Worm (Caenorhabditis elegans) whole organism, late embryonic: Measurements from ENCODE around the gene F26D2.14.

Experiments used
- F13H6.1 ChIP-seq: sonication (generic microtip); optimal IDR thresholded peaks from 2 replicates; lab custom pipeline; 2016; ENCODE audit warnings: missing genetic modification characterization, missing compliant biosample characterization
- T23F11.4 ChIP-seq: fragments of 200-800 bp; sonication (Bioruptor generic); optimal IDR thresholded peaks from 2 replicates; lab custom pipeline; 2018; ENCODE audit warnings: mild to moderate bottlenecking, missing genetic modification characterization, missing compliant biosample characterization
- Y22D7AL.16 ChIP-seq: sonication (generic microtip); optimal IDR thresholded peaks from 2 replicates; lab custom pipeline; 2016; ENCODE audit warnings: missing genetic modification characterization, missing compliant biosample characterization
- ama-1 ChIP-seq: fragments of 150-350 bp; optimal IDR thresholded peaks from 2 replicates; lab custom pipeline; 2014
- ceh-14 ChIP-seq: sonication (generic microtip); optimal IDR thresholded peaks from 2 replicates; lab custom pipeline; 2016; ENCODE audit warnings: missing genotype, missing genetic modification characterization, missing compliant biosample characterization
- ceh-24 ChIP-seq: sonication (generic microtip); optimal IDR thresholded peaks from 2 replicates; lab custom pipeline; 2016; ENCODE audit warnings: mild to moderate bottlenecking, missing genetic modification characterization, missing compliant biosample characterization
- ceh-45 ChIP-seq: fragments of 200-800 bp; sonication (Bioruptor generic); IDR thresholded peaks from 2 replicates; pipeline ENCODE4 v1.3.6; 2022; ENCODE audit warnings: missing genetic modification reagents, missing genetic modification characterization, missing compliant biosample characterization
- ceh-6 ChIP-seq: fragments of 200-800 bp; sonication (Bioruptor generic); optimal IDR thresholded peaks from 2 replicates; lab custom pipeline; 2018; ENCODE audit warnings: mild to moderate bottlenecking, missing genetic modification characterization, missing compliant biosample characterization
- che-1 ChIP-seq: sonication (generic microtip); optimal IDR thresholded peaks from 2 replicates; lab custom pipeline; 2016; ENCODE audit warnings: mild to moderate bottlenecking, missing genetic modification characterization, missing compliant biosample characterization
- dmd-4 ChIP-seq: sonication (generic microtip); optimal IDR thresholded peaks from 2 replicates; lab custom pipeline; 2016; ENCODE audit warnings: borderline replicate concordance, missing genetic modification characterization, missing compliant biosample characterization
- dve-1 ChIP-seq: sonication (generic microtip); optimal IDR thresholded peaks from 2 replicates; lab custom pipeline; 2017; ENCODE audit warnings: antibody characterized with exemption, mild to moderate bottlenecking, missing genetic modification characterization, missing compliant biosample characterization
- elt-2 ChIP-seq: sonication (generic microtip); optimal IDR thresholded peaks from 2 replicates; lab custom pipeline; 2016; ENCODE audit warnings: missing genetic modification reagents, missing genetic modification characterization, missing compliant biosample characterization
- elt-4 ChIP-seq: sonication (generic microtip); optimal IDR thresholded peaks from 2 replicates; lab custom pipeline; 2016; ENCODE audit warnings: missing genetic modification characterization, missing compliant biosample characterization
- eyg-1 ChIP-seq: sonication (generic microtip); optimal IDR thresholded peaks from 2 replicates; lab custom pipeline; 2016; ENCODE audit warnings: missing genotype, missing genetic modification characterization, missing compliant biosample characterization
- fax-1 ChIP-seq: sonication (generic microtip); optimal IDR thresholded peaks from 2 replicates; lab custom pipeline; 2016; ENCODE audit warnings: missing genotype, missing genetic modification characterization, missing compliant biosample characterization
- fkh-10 ChIP-seq: fragments of 150-350 bp; optimal IDR thresholded peaks from 2 replicates; lab custom pipeline; 2014; ENCODE audit warnings: missing biosample characterization, missing genetic modification reagents, missing genetic modification characterization
- hlh-15 ChIP-seq: sonication (generic microtip); optimal IDR thresholded peaks from 2 replicates; lab custom pipeline; 2016; ENCODE audit warnings: missing genetic modification characterization, missing compliant biosample characterization
- hlh-6 ChIP-seq: sonication (generic microtip); optimal IDR thresholded peaks from 2 replicates; lab custom pipeline; 2016; ENCODE audit warnings: missing genotype, missing genetic modification characterization, missing compliant biosample characterization
- hlh-8 ChIP-seq: sonication (generic microtip); optimal IDR thresholded peaks from 2 replicates; lab custom pipeline; 2016; ENCODE audit warnings: missing genotype, missing genetic modification characterization, missing compliant biosample characterization
- lim-6 ChIP-seq: sonication (generic microtip); optimal IDR thresholded peaks from 2 replicates; lab custom pipeline; 2016; ENCODE audit warnings: missing genetic modification characterization, missing compliant biosample characterization
- lin-11 ChIP-seq: fragments of 200-800 bp; sonication (Bioruptor generic); optimal IDR thresholded peaks from 2 replicates; lab custom pipeline; 2018; ENCODE audit warnings: mild to moderate bottlenecking, missing genetic modification characterization, missing compliant biosample characterization
- madf-2 ChIP-seq: sonication (generic microtip); optimal IDR thresholded peaks from 2 replicates; lab custom pipeline; 2017; ENCODE audit warnings: missing genetic modification characterization, missing compliant biosample characterization
- mec-3 ChIP-seq: sonication (generic microtip); optimal IDR thresholded peaks from 2 replicates; lab custom pipeline; 2016; ENCODE audit warnings: borderline replicate concordance, missing genetic modification characterization, missing compliant biosample characterization
- nhr-11 ChIP-seq: fragments of 150-350 bp; optimal IDR thresholded peaks from 2 replicates; lab custom pipeline; 2014; ENCODE audit warnings: missing biosample characterization, missing genetic modification characterization
- npax-4 ChIP-seq: sonication (generic microtip); optimal IDR thresholded peaks from 2 replicates; lab custom pipeline; 2016; ENCODE audit warnings: missing genetic modification characterization, missing compliant biosample characterization
- odd-2 ChIP-seq: sonication (generic microtip); optimal IDR thresholded peaks from 2 replicates; lab custom pipeline; 2017; ENCODE audit warnings: antibody characterized with exemption, mild to moderate bottlenecking, missing genetic modification characterization, missing compliant biosample characterization
- pag-3 ChIP-seq: sonication (generic microtip); optimal IDR thresholded peaks from 2 replicates; lab custom pipeline; 2016; ENCODE audit warnings: missing compliant biosample characterization, missing genetic modification characterization, borderline replicate concordance
- pax-1 ChIP-seq: fragments of 150-350 bp; optimal IDR thresholded peaks from 2 replicates; lab custom pipeline; 2014; ENCODE audit warnings: missing biosample characterization, missing genetic modification characterization
- pha-2 ChIP-seq: sonication (generic microtip); optimal IDR thresholded peaks from 2 replicates; lab custom pipeline; 2017; ENCODE audit warnings: mild to moderate bottlenecking, missing genetic modification characterization, missing compliant biosample characterization
- pha-4 ChIP-seq: fragments of 150-350 bp; optimal IDR thresholded peaks from 2 replicates; lab custom pipeline; 2018; ENCODE audit warnings: missing biosample characterization, missing genetic modification reagents, missing genetic modification characterization
- pros-1 ChIP-seq: fragments of 150-350 bp; optimal IDR thresholded peaks from 2 replicates; lab custom pipeline; 2014; ENCODE audit warnings: missing biosample characterization, missing genetic modification reagents, missing genetic modification characterization
- ref-2 ChIP-seq: sonication (generic microtip); optimal IDR thresholded peaks from 2 replicates; lab custom pipeline; 2016; ENCODE audit warnings: missing genetic modification characterization, missing compliant biosample characterization
- sdc-2 ChIP-seq: sonication (generic microtip); optimal IDR thresholded peaks from 2 replicates; lab custom pipeline; 2016; ENCODE audit warnings: missing genotype, missing genetic modification characterization, missing compliant biosample characterization
- sox-4 ChIP-seq: sonication (generic microtip); optimal IDR thresholded peaks from 2 replicates; lab custom pipeline; 2017; ENCODE audit warnings: mild to moderate bottlenecking, missing genetic modification characterization, inconsistent platforms, missing compliant biosample characterization
- ttx-3 ChIP-seq: sonication (generic microtip); optimal IDR thresholded peaks from 2 replicates; lab custom pipeline; 2016; ENCODE audit warnings: missing genetic modification reagents, missing genetic modification characterization, missing compliant biosample characterization
- unc-3 ChIP-seq, 2 experiments: fragments of 200-800 bp in 1 of 2; sonication (Bioruptor generic) in 1 of 2; sonication (generic microtip) in 1 of 2; conservative IDR thresholded peaks in 1 of 2; optimal IDR thresholded peaks in 1 of 2; 2 replicates each; pipeline versions ENCODE4 v1.3.6 to Lab custom; 2016 to 2022; ENCODE audit warnings: missing compliant biosample characterization in 2 of 2, missing genetic modification characterization in 2 of 2, missing genetic modification reagents in 1 of 2
- unc-42 ChIP-seq: sonication (generic microtip); optimal IDR thresholded peaks from 2 replicates; lab custom pipeline; 2016; ENCODE audit warnings: missing genotype, missing genetic modification characterization, missing compliant biosample characterization
- unc-86 ChIP-seq: sonication (generic microtip); optimal IDR thresholded peaks from 2 replicates; lab custom pipeline; 2016; ENCODE audit warnings: missing genetic modification characterization, missing compliant biosample characterization

Gene F26D2.14

ce11 chrV:16446191-16446590 lies 10.5 kb downstream of the F26D2.14 start:
- TF ChIP-seq dve-1 (tag; lab: Kevin White, UChicago) (peak; percentile 70), elt-2 (no peak)

ce11 chrV:16447735-16448134 lies 12.1 kb downstream of the F26D2.14 start, which contains the start of gene T08G3.13:
T08G3.13 (plus strand) TSS chrV:16448035.
- no peak for TF ChIP-seq npax-4 (tag; lab: Kevin White, UChicago)

ce11 chrV:16455065-16455464 lies 19.4 kb downstream of the F26D2.14 start, which contains the start of gene str-14:
str-14 (minus strand) TSS chrV:16455165.
- TF ChIP-seq eyg-1 (tag; lab: Kevin White, UChicago) (no peak), unc-42 (tag; lab: Kevin White, UChicago) (no peak), elt-4 (no peak), sdc-2 (tag; lab: Kevin White, UChicago) (no peak), ttx-3 (tag; lab: Kevin White, UChicago) (no peak), pag-3 (tag; lab: Kevin White, UChicago) (no peak)

ce11 chrV:16458714-16459113 lies 23.1 kb downstream of the F26D2.14 start, which contains the start of gene str-15:
str-15 (minus strand) TSS chrV:16458814.
- no peak for TF ChIP-seq ama-1 (lab: Kevin White, UChicago)
- TF ChIP-seq pha-2 (tag; lab: Kevin White, UChicago), result no peak
- TF ChIP-seq fax-1 (tag; lab: Kevin White, UChicago), result no peak
- no peak for TF ChIP-seq pros-1 (tag; lab: Kevin White, UChicago)
- TF ChIP-seq lin-11 (tag; lab: Kevin White, UChicago), result no peak
- no peak for TF ChIP-seq Y22D7AL.16 (tag; lab: Kevin White, UChicago)
- TF ChIP-seq pax-1, result no peak
- TF ChIP-seq ceh-24 (tag; lab: Kevin White, UChicago), result no peak

- TF ChIP-seq F13H6.1 (tag; lab: Kevin White, UChicago) (no peak), lim-6 (tag; lab: Kevin White, UChicago) (no peak), ceh-45 (GFP tag; lab: Robert Waterston, UW) (no peak), elt-4 (no peak), unc-3 (GFP tag; conservative IDR thresholded peaks at IDR 0.05; lab: Robert Waterston, UW) (no peak), unc-3 (tag; optimal IDR thresholded peaks at IDR 0.05; lab: Kevin White, UChicago) (no peak), dmd-4 (tag; lab: Kevin White, UChicago) (no peak), ref-2 (no peak), unc-86 (no peak), ceh-14 (tag; lab: Kevin White, UChicago) (no peak), pha-4 (tag; lab: Kevin White, UChicago) (no peak), fax-1 (tag; lab: Kevin White, UChicago) (no peak), ceh-24 (tag; lab: Kevin White, UChicago) (no peak), hlh-6 (tag; lab: Kevin White, UChicago) (no peak), che-1 (no peak), odd-2 (no peak), hlh-15 (tag; lab: Kevin White, UChicago) (no peak)
Observed at ce11 chrV:16459377-16459776, 23.7 kb downstream of the F26D2.14 start.

DNA sequence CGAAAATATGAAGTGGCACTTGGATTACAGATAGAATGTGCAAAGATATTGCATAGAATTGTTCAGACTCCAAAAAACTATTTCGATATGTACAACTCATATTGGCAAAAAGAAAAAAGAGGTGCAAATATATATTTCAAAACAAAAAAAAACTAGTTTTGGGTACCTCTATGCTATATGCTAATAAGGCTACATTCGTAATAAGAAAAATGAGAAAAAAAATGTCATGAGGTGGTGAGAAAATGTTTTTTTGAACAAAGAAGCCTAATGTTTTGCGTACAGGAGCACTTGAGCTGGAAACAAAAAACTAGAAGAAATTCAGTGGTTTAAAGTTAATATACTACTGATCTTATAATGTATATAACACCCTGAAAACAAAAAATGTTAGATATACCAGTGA lies 25.2 kb downstream of the F26D2.14 start, which contains the start of gene srh-142:
srh-142 (minus strand) TSS at position 101 of the 400 bp plus-strand sequence.
- no peak for TF ChIP-seq pros-1 (tag; lab: Kevin White, UChicago)
- no peak for TF ChIP-seq madf-2 (tag; lab: Kevin White, UChicago)
- TF ChIP-seq hlh-6 (tag; lab: Kevin White, UChicago), result no peak
- TF ChIP-seq fkh-10 (GFP tag; lab: Kevin White, UChicago), result no peak
- no peak for TF ChIP-seq nhr-11
- TF ChIP-seq ceh-6 (GFP tag; lab: Kevin White, UChicago), result no peak
- no peak for TF ChIP-seq mec-3
- no peak for TF ChIP-seq ama-1 (lab: Kevin White, UChicago)
- TF ChIP-seq eyg-1 (tag; lab: Kevin White, UChicago), result no peak
- no peak for TF ChIP-seq lin-11 (tag; lab: Kevin White, UChicago)
- TF ChIP-seq sox-4, result no peak
- TF ChIP-seq pag-3 (tag; lab: Kevin White, UChicago), result no peak
- no peak for TF ChIP-seq T23F11.4 (GFP tag; lab: Kevin White, UChicago)
- no peak for TF ChIP-seq hlh-8 (tag; lab: Kevin White, UChicago)
- no peak for TF ChIP-seq Y22D7AL.16 (tag; lab: Kevin White, UChicago)
- no peak for TF ChIP-seq ceh-45 (GFP tag; lab: Robert Waterston, UW)
- no peak for TF ChIP-seq ceh-24 (tag; lab: Kevin White, UChicago)
